Worm (Caenorhabditis elegans) whole organism, L4/young adult: ENCODE data around the gene fkh-2.

Source experiments
- W03F9.2 ChIP-seq: fragments of 150-350 bp; optimal IDR thresholded peaks from 2 replicates; lab custom pipeline; 2014; ENCODE audit warnings: missing biosample characterization, missing genetic modification characterization
- dao-5 ChIP-seq: sonication (generic microtip); optimal IDR thresholded peaks from 2 replicates; lab custom pipeline; 2016; ENCODE audit warnings: missing genotype, missing genetic modification characterization, moderate library complexity, missing compliant biosample characterization
- him-1 ChIP-seq: sonication (generic microtip); optimal IDR thresholded peaks from 2 replicates; lab custom pipeline; 2016; ENCODE audit warnings: missing genotype, missing genetic modification reagents, missing genetic modification characterization, missing compliant biosample characterization

Gene fkh-2

ce11 chrX:3709747-3710146 lies 32.4 kb downstream of the fkh-2 start:
- no peak for TF ChIP-seq W03F9.2 (tag; lab: Kevin White, UChicago)
- TF ChIP-seq dao-5: no peak
- no peak for TF ChIP-seq him-1 (tag; lab: Kevin White, UChicago)

ce11 chrX:3706319-3706718 lies 35.8 kb downstream of the fkh-2 start:
- no peak for TF ChIP-seq dao-5
- TF ChIP-seq W03F9.2 (tag; lab: Kevin White, UChicago): no peak
- TF ChIP-seq him-1 (tag; lab: Kevin White, UChicago): no peak

DNA sequence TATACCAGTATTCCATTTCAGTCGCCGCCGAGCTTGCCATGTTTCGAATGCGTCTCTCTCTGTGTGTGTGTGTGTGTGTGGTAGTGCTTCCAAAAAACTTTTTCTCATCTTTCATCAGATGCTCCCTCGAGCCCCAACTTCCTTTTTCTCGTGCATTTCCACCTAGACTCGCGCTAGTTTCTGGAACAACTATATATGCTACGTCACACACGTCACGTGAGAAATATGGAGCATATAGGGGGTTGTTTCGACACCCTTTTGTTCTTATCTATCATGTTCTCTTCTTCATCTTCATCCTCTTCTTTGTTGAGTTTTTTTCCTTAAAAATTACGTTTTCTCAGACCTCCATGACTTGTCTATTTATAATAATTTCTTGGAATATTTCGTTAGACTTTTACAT lies 36.8 kb downstream of the fkh-2 start:
- no peak for TF ChIP-seq him-1 (tag; lab: Kevin White, UChicago)
- no peak for TF ChIP-seq W03F9.2 (tag; lab: Kevin White, UChicago)

DNA sequence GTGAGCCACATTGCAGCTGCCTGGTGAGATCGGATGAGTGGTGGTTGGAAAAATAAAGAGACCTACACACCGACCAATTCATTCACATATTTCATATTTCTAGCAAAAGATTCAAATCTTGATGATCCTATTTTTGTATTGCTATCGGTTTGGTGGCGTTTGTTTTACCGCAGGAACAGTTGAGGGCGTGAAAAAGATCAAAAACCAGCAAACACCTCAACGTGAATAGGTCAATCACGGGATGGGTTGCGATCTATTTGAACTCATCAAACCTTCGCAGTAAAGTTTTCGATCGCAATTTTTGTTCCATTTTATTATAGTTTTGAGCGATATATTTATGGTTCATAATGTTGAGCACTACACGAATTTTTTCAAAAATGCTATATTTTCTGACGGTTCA lies 40.3 kb downstream of the fkh-2 start:
- TF ChIP-seq him-1 (tag; lab: Kevin White, UChicago): no peak
- no peak for TF ChIP-seq dao-5
- no peak for TF ChIP-seq W03F9.2 (tag; lab: Kevin White, UChicago)

- TF ChIP-seq him-1 (tag; lab: Kevin White, UChicago) (peak; percentile 92), W03F9.2 (tag; lab: Kevin White, UChicago) (no peak), dao-5 (peak; percentile 63)
These were observed 44.5 kb downstream of the fkh-2 start for ce11 chrX:3697623-3698022.

- no peak for TF ChIP-seq W03F9.2 (tag; lab: Kevin White, UChicago)
These were observed 45.5 kb downstream of the fkh-2 start, which contains the start of gene C01C4.3 for ce11 chrX:3696603-3697002. Gene C01C4.3, plus strand, starts transcription at chrX:3696903.

ce11 chrX:3695826-3696225 lies 46.3 kb downstream of the fkh-2 start:
- TF ChIP-seq him-1 (tag; lab: Kevin White, UChicago): no peak

DNA sequence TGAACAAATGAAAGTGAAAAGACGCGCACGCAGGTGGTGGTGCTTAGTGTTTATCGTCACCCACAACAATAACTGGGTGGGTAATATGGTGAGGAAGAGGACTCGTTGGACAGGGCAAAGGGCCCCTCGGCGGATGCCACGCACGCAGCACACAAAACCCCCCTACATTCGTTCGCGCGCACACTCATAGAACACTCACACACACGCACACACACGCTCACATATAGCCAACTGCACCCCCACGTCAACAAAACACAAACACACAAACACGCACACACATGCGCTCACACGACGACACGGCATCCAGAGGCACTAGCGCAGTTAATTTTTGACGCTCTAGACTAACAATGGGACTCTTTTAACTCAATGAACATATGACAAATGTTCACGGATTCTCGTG lies 48.0 kb downstream of the fkh-2 start:
- TF ChIP-seq W03F9.2 (tag; lab: Kevin White, UChicago) (no peak), him-1 (tag; lab: Kevin White, UChicago) (peak; percentile 60)

DNA sequence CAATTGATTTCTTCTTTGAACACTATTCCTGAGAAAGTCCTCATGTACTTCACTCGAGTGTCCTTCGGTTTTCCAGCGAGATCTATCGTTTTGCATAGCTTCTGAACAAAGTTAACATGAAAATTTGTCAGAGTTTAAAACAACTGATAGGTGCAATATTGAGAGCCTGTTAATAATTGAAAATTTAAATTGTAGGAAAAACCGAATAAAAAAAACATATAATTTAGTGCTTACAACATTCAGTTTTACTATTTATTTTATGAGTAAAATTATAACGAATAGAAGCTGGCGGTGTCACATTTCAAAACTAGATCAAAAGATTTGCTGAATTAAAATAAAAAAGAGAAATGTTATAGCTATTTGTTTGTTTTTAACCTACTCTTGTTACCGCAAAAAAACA lies 49.0 kb downstream of the fkh-2 start, which contains the start of gene C02F12.8:
Gene C02F12.8 (minus strand): TSS at position 101 of the 400 bp plus-strand sequence.
- TF ChIP-seq dao-5 (no peak), W03F9.2 (tag; lab: Kevin White, UChicago) (no peak)
